Fruit fly (Drosophila melanogaster): ENCODE results near the gene asun.

The asun gene

DNA sequence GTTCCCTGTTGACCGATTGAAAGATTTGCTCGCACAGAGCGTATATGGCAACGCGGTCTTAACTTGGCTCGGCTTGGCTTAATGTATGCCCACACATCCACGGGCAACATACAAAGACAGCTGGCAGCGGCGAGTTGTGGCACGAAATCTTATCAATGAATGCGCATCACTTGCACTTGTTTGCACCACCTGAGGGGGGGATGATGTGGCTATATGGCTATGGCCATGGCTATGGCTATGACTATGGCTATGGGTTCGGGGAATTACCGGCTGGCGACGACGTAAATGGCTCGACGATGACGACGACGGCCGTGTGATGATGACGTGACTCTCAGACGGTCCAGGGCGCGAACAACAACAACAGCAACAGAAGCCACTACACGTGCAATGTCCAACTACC, 17.0 kb upstream of the asun start:
- no peak for TF ChIP-seq Myc (optimal IDR thresholded peaks at IDR 0.05)
- no peak for TF ChIP-seq psq (optimal IDR thresholded peaks at IDR 0.05)
- no peak for TF ChIP-seq insv (optimal IDR thresholded peaks at IDR 0.05)
- TF ChIP-seq h (optimal IDR thresholded peaks at IDR 0.05) = no peak
- no peak for TF ChIP-seq Sin3A (optimal IDR thresholded peaks at IDR 0.05)
- TF ChIP-seq ttk (optimal IDR thresholded peaks at IDR 0.05) = no peak

DNA sequence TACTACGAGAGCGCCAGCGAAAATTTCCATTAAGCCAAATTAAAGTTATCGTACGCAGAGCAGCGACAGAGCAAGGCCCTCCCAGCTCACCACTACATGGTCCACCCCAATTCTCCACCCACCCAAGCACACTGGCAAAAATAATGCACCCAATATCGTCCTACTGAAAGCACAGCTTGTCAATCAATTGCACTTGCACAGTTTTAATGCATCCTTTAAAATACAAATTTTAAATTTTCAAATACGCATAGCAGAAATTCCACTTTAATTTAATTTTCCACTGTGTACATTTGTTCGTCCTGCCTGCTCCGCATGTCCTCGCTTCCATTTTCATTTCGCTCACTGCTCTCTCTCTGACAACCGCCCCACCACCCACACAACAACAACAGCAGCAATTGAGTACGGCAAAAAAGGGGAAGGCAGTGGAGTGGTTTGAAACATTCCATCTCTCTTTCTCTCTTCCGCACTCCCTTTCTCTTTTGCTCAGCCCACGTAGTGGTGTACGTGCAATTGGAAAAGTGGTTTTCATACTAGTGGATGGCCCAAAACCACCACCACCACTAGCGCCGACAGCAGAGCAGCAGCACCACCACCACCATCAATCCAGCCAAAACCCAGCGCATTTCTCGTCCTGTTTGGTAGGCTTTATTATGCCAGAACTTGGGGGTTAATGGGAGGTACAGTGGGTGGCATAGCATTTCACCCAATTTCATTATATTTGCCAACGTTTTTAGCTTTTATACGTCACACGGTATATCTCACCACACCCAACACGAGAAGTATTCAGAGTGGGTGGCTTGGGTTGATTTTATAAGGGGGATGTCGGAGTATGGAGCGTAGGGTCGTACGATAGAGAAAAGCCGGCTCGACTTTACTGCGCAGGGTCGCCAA, 16.2 kb upstream of the asun start:
- no peak for TF ChIP-seq Sin3A (optimal IDR thresholded peaks at IDR 0.05)
- no peak for TF ChIP-seq h (optimal IDR thresholded peaks at IDR 0.05)
- TF ChIP-seq insv (optimal IDR thresholded peaks at IDR 0.05) = no peak
- TF ChIP-seq ttk (optimal IDR thresholded peaks at IDR 0.05) = no peak
- TF ChIP-seq Myc (optimal IDR thresholded peaks at IDR 0.05) = no peak
- no peak for TF ChIP-seq psq (optimal IDR thresholded peaks at IDR 0.05)

DNA sequence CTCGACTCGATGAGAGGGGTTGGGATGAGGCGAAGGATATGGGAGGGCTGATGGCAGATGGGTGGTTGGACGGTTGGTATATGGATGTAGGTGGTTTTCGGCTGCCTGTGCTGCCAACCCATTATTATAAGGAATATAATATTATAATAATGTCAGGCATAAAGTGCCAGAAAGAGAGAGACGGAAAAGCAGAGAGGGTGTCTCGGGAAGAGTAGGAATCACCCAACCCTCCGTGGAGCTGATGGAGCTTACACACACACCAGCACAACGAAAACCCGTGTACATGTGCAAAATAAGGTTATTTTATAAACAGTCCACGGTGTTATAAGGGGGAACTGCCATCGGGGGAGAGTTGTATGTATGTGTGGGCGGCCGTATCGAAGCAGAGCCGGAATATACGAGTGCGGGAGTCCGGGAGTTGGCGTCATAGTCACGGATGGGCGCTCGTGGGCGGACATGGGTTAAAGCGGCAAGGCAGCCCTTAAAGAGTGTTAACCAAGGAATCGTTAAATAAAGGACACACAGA, 15.5 kb upstream of the asun start:
- TF ChIP-seq psq (optimal IDR thresholded peaks at IDR 0.05) (no peak), ttk (optimal IDR thresholded peaks at IDR 0.05) (no peak), h (optimal IDR thresholded peaks at IDR 0.05) (no peak), Sin3A (optimal IDR thresholded peaks at IDR 0.05) (no peak), Myc (optimal IDR thresholded peaks at IDR 0.05) (no peak)

DNA sequence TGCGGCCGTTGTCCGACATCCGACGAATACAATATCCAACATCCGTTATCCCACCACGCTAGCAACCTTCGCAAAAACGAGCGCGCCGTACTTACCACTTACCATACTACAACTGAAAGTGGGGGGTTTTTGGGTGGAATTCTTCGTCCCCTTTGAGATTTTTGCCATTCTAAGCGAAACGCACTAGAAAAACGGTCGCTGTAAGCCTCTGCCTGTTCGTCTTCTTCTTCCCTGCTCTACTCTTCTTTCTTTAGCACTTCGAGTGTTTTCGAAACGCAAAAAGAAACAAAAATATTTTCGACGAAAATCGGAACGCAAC, 14.6 kb upstream of the asun start:
- TF ChIP-seq h (optimal IDR thresholded peaks at IDR 0.05) = no peak
- TF ChIP-seq Sin3A (optimal IDR thresholded peaks at IDR 0.05) = no peak
- TF ChIP-seq Myc (optimal IDR thresholded peaks at IDR 0.05) = no peak
- TF ChIP-seq psq (optimal IDR thresholded peaks at IDR 0.05) = no peak

DNA sequence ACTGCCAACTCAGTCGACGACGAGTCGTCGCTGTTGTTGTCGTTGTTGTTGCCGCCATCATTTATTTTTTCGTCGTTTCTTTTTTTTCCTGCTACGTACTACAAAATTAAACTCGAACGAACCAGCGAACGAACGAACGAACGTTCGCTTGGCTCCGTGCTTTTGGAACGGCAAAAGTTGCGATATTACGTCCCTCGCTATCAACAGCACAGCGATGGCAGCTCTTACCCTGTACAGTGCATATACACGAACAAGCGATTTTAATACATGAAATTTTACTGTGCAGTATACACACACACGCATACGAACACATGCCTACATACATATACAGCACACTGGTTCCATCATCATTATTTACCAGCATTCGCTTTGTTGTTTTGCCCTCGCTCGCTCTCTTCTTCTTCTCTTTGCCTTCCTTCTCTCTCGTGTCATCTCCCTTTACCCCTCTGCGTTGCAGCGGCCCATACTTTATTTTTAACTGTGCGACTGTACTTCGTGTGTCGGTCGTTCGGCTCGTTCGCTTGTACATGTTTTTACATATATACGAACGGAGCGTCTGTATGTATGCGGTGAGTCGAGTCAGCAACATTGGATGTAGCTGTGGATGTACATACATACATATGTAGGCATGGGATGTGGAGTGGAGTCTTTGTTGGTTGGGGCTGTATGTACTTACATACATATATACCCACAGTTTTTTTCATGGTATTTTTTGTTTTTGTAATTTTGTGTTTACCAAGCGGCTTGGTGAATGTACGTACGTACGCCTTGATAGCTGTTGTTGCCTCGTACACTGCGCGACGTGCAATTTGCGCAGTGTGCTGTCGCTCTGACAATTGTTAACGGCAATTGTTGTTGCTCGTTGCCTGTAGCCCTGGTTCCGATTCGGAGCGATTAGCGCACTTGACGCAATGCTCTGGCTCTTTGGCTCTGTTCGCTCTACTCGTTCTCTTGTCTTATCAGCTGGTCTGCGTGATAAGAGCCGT, 13.9 kb upstream of the asun start:
- no peak for TF ChIP-seq ttk (optimal IDR thresholded peaks at IDR 0.05)
- no peak for TF ChIP-seq Myc (optimal IDR thresholded peaks at IDR 0.05)
- no peak for TF ChIP-seq h (optimal IDR thresholded peaks at IDR 0.05)
- no peak for TF ChIP-seq insv (optimal IDR thresholded peaks at IDR 0.05)
- no peak for TF ChIP-seq psq (optimal IDR thresholded peaks at IDR 0.05)
- TF ChIP-seq Sin3A (optimal IDR thresholded peaks at IDR 0.05) = no peak

DNA sequence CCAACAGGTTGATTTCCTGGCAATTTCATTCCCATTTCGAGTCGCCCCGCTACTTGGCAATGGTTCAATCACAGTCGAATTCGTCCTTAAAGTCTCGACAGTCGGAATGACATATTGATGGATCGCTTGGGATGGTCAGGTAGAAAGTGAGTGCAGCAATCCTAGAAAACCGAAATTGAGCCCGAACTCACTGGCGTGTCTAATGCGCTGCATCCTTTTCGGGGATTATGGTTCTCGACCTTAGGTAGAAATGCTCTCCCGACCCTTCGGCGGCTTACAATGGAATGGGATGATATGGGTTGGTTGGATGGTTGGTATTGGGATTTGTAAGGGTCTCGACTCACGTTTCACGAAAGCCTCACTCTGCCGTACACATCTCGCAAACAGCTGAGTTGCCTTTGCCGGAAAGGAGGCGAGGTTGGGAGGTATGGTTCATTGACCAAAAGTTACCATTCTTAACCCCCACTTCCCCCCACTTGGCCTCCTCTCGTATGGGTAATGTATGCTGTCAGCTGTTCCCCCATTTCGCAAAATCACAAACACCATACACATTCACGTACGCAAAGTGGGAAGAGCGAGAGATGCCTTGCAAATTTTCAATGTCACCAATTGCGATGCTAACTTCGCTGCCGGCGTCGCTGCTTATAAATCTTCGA, 12.7 kb upstream of the asun start:
- no peak for TF ChIP-seq Sin3A (optimal IDR thresholded peaks at IDR 0.05)
- TF ChIP-seq ttk (optimal IDR thresholded peaks at IDR 0.05) = no peak
- no peak for TF ChIP-seq h (optimal IDR thresholded peaks at IDR 0.05)
- no peak for TF ChIP-seq Myc (optimal IDR thresholded peaks at IDR 0.05)
- no peak for TF ChIP-seq insv (optimal IDR thresholded peaks at IDR 0.05)

DNA sequence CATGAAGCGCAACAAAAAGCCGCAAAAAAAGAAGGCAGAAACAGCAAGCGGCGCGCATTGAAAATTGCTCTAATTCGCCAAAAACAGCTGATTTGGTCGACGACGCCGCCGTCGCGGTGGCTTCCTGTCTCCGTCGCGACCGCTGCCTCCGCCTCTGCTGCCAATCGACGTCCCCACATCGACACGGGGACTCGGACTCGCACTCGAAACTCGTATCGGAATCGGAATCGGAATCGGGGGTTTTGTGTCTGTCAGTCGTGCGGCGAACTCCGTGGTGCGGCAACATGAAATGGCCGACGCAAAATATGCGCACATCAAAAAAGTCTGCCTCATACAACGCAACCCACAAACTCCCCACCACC, 12.2 kb upstream of the asun start:
- no peak for TF ChIP-seq psq (optimal IDR thresholded peaks at IDR 0.05)
- TF ChIP-seq Myc (optimal IDR thresholded peaks at IDR 0.05) = no peak

DNA sequence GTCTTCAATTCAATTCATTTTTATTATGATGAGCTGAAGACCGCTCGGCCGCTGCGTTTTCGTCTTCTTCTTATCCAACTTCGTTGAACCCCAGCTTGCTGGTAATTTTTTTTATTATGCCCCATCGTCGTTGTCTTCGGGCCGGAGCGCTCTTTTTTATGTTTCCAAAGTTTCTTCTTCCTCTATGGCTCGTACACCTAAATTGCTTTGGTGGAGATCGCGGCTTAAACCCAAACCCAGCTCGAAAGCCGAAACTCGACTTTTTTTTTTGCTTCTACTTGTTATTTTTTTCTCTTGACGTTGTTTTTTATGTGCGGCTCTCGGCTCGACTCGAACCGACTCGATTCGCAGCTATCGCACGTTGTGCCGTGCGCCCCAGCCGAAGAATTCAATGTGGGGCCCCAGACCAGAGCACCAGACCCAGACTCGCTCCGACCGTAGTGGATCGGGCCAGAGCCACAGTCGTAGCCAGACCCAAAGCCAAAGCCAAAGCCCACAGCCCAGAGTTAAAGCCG, 11.1 kb upstream of the asun start:
- TF ChIP-seq h (optimal IDR thresholded peaks at IDR 0.05) (no peak), Sin3A (optimal IDR thresholded peaks at IDR 0.05) (no peak), Myc (optimal IDR thresholded peaks at IDR 0.05) (no peak), psq (optimal IDR thresholded peaks at IDR 0.05) (no peak), ttk (optimal IDR thresholded peaks at IDR 0.05) (no peak), insv (optimal IDR thresholded peaks at IDR 0.05) (no peak)

DNA sequence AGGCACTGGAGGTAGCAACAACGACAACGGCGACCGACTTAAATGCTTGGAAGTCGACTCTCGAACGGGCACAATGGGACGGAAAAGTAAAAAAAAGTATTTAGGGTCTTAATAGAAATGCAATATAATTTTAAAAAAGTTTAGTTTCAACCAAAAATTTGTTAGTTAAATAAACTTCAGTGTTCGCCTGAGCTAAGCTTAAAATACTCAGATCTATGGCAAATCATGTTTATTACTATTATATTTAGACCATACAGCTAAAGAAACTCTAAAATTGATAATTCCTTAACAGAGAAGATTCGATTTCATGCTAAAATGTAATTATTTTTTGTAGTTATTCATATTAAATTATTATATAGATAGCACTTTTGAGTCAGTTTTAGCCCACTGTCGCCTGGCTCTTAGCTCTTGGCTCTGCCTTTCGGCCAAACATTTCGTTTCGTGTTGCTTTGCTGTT, 10.6 kb upstream of the asun start:
- TF ChIP-seq Myc (optimal IDR thresholded peaks at IDR 0.05) (no peak), h (optimal IDR thresholded peaks at IDR 0.05) (no peak), Sin3A (optimal IDR thresholded peaks at IDR 0.05) (no peak), psq (optimal IDR thresholded peaks at IDR 0.05) (no peak), insv (optimal IDR thresholded peaks at IDR 0.05) (no peak), ttk (optimal IDR thresholded peaks at IDR 0.05) (no peak)

DNA sequence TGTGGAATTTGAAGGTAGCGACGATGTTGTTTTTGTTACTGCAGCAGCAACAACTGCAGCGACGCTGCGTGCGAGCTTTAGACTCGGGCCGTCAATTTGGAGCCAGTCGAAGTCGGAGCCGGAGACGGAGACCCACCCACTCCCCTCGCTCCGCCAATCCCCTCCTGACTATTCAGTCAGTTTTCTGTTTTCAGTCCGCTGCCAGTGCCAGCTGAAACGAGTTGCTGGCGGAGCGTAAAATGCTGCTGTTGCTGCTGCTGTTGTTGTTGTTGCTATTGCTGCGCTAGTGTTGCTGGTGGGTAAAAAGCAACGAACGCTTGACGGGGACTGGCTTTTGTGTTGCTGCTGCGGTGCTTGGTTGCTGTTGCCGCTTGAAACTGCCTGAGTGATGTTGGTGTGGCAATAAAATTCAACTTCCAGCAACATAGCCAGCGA, 10.1 kb upstream of the asun start:
- TF ChIP-seq insv (optimal IDR thresholded peaks at IDR 0.05) (no peak), Myc (optimal IDR thresholded peaks at IDR 0.05) (no peak), ttk (optimal IDR thresholded peaks at IDR 0.05) (no peak), h (optimal IDR thresholded peaks at IDR 0.05) (no peak), Sin3A (optimal IDR thresholded peaks at IDR 0.05) (no peak), psq (optimal IDR thresholded peaks at IDR 0.05) (no peak)
